Worm (Caenorhabditis elegans) whole organism, L3 larva: ENCODE data around the gene cpr-1.

Source experiments
- R02D3.7 ChIP-seq: fragments of 150-350 bp; optimal IDR thresholded peaks from 2 replicates; lab custom pipeline; 2014; ENCODE audit warnings: missing biosample characterization, missing genetic modification characterization
- ZK546.5 ChIP-seq: sonication (generic microtip); optimal IDR thresholded peaks from 2 replicates; lab custom pipeline; 2017; ENCODE audit warnings: missing biosample characterization, missing genetic modification characterization
- aly-2 ChIP-seq: fragments of 150-350 bp; optimal IDR thresholded peaks from 2 replicates; lab custom pipeline; 2014; ENCODE audit warnings: missing biosample characterization, missing genetic modification characterization
- ceh-16 ChIP-seq: sonication (generic microtip); optimal IDR thresholded peaks from 2 replicates; lab custom pipeline; 2017; ENCODE audit warnings: missing biosample characterization, missing genetic modification characterization
- ceh-9 ChIP-seq: sonication (generic microtip); optimal IDR thresholded peaks from 2 replicates; lab custom pipeline; 2018; ENCODE audit warnings: missing biosample characterization, missing genetic modification characterization
- elt-1 ChIP-seq: fragments of 150-350 bp; optimal IDR thresholded peaks from 2 replicates; lab custom pipeline; 2014; ENCODE audit warnings: missing biosample characterization, missing genetic modification characterization
- elt-2 ChIP-seq: sonication (generic microtip); optimal IDR thresholded peaks from 2 replicates; lab custom pipeline; 2016; ENCODE audit warnings: missing genetic modification reagents, mild to moderate bottlenecking, missing genetic modification characterization, missing compliant biosample characterization
- elt-3 ChIP-seq, 3 experiments: fragments of 150-350 bp in 1 of 3; sonication (generic microtip) in 2 of 3; optimal IDR thresholded peaks; 2 replicates in 2 of 3; 4 replicates in 1 of 3; lab custom pipeline; 2014 to 2017; ENCODE audit warnings: missing biosample characterization in 3 of 3, missing genetic modification characterization in 3 of 3
- eor-1 ChIP-seq, 2 experiments: fragments of 150-350 bp; optimal IDR thresholded peaks; 2 replicates each; lab custom pipeline; 2014 to 2018; ENCODE audit warnings: missing biosample characterization in 2 of 2, missing genetic modification characterization in 2 of 2
- fkh-10 ChIP-seq: sonication (generic microtip); optimal IDR thresholded peaks from 2 replicates; lab custom pipeline; 2017; ENCODE audit warnings: missing biosample characterization, missing genetic modification reagents, missing genetic modification characterization
- fkh-2 ChIP-seq: fragments of 150-350 bp; optimal IDR thresholded peaks from 2 replicates; lab custom pipeline; 2014; ENCODE audit warnings: missing biosample characterization, missing genetic modification reagents, missing genetic modification characterization
- hmg-11 ChIP-seq: sonication (generic microtip); optimal IDR thresholded peaks from 2 replicates; lab custom pipeline; 2016; ENCODE audit warnings: missing genetic modification characterization, missing compliant biosample characterization
- jun-1 ChIP-seq: fragments of 150-350 bp; optimal IDR thresholded peaks from 2 replicates; lab custom pipeline; 2014; ENCODE audit warnings: missing biosample characterization, missing genetic modification reagents, missing genetic modification characterization
- lin-15B ChIP-seq: fragments of 150-350 bp; optimal IDR thresholded peaks from 2 replicates; lab custom pipeline; 2014; ENCODE audit warnings: missing biosample characterization, missing genetic modification characterization
- lsy-12 ChIP-seq: sonication (generic microtip); optimal IDR thresholded peaks from 2 replicates; lab custom pipeline; 2016; ENCODE audit warnings: mild to moderate bottlenecking, missing genetic modification characterization, missing compliant biosample characterization
- mdl-1 ChIP-seq: fragments of 150-350 bp; optimal IDR thresholded peaks from 2 replicates; lab custom pipeline; 2014; ENCODE audit warnings: missing biosample characterization, missing genetic modification characterization
- nfya-1 ChIP-seq: sonication (generic microtip); optimal IDR thresholded peaks from 2 replicates; lab custom pipeline; 2017; ENCODE audit warnings: missing genetic modification characterization, mild to moderate bottlenecking, missing compliant biosample characterization, antibody characterized with exemption, moderate library complexity; ENCODE audit not compliant: insufficient read depth
- nhr-12 ChIP-seq: fragments of 150-350 bp; optimal IDR thresholded peaks from 2 replicates; lab custom pipeline; 2014; ENCODE audit warnings: missing biosample characterization, missing genetic modification characterization
- nhr-237 ChIP-seq: fragments of 150-350 bp; optimal IDR thresholded peaks from 2 replicates; lab custom pipeline; 2014; ENCODE audit warnings: missing biosample characterization, missing genetic modification characterization
- nhr-25 ChIP-seq: sonication (generic microtip); optimal IDR thresholded peaks from 2 replicates; lab custom pipeline; 2017; ENCODE audit warnings: missing biosample characterization, missing genetic modification characterization
- nhr-28 ChIP-seq: fragments of 150-350 bp; optimal IDR thresholded peaks from 2 replicates; lab custom pipeline; 2014; ENCODE audit warnings: missing biosample characterization, missing genetic modification characterization
- nhr-67 ChIP-seq: fragments of 150-350 bp; optimal IDR thresholded peaks from 2 replicates; lab custom pipeline; 2014; ENCODE audit warnings: missing biosample characterization, missing genetic modification characterization
- nhr-76 ChIP-seq: fragments of 150-350 bp; sonication (generic microtip); optimal IDR thresholded peaks from 5 replicates; lab custom pipeline; 2014; ENCODE audit warnings: missing biosample characterization, missing genetic modification characterization
- nhr-77 ChIP-seq: fragments of 150-350 bp; optimal IDR thresholded peaks from 2 replicates; lab custom pipeline; 2014; ENCODE audit warnings: missing biosample characterization, missing genetic modification characterization
- pha-4 ChIP-seq: fragments of 150-350 bp; optimal IDR thresholded peaks from 2 replicates; lab custom pipeline; 2014; ENCODE audit warnings: missing biosample characterization, missing genetic modification reagents, missing genetic modification characterization
- pqm-1 ChIP-seq: fragments of 150-350 bp; optimal IDR thresholded peaks from 2 replicates; lab custom pipeline; 2017; ENCODE audit warnings: missing biosample characterization, missing genetic modification characterization, inconsistent platforms
- sea-2 ChIP-seq: fragments of 150-350 bp; sonication (generic microtip); optimal IDR thresholded peaks from 4 replicates; lab custom pipeline; 2014; ENCODE audit warnings: missing biosample characterization, missing genetic modification reagents, missing genetic modification characterization
- skn-1 ChIP-seq: fragments of 150-350 bp; optimal IDR thresholded peaks from 2 replicates; lab custom pipeline; 2014; ENCODE audit warnings: missing biosample characterization, missing genetic modification characterization
- snpc-4 ChIP-seq: fragments of 150-350 bp; optimal IDR thresholded peaks from 2 replicates; lab custom pipeline; 2014; ENCODE audit warnings: missing biosample characterization, missing genetic modification characterization
- tbx-2 ChIP-seq: sonication (generic microtip); optimal IDR thresholded peaks from 2 replicates; lab custom pipeline; 2016; ENCODE audit warnings: mild to moderate bottlenecking, missing genetic modification characterization, missing compliant biosample characterization
- unc-62 ChIP-seq: fragments of 150-350 bp; sonication (generic microtip); optimal IDR thresholded peaks from 4 replicates; lab custom pipeline; 2014; ENCODE audit warnings: missing biosample characterization, missing genetic modification reagents, missing genetic modification characterization
- zag-1 ChIP-seq: fragments of 150-350 bp; optimal IDR thresholded peaks from 2 replicates; lab custom pipeline; 2014; ENCODE audit warnings: missing biosample characterization, missing genetic modification characterization
- ztf-4 ChIP-seq: fragments of 150-350 bp; optimal IDR thresholded peaks from 2 replicates; lab custom pipeline; 2014; ENCODE audit warnings: missing biosample characterization, missing genetic modification characterization

Gene cpr-1

DNA sequence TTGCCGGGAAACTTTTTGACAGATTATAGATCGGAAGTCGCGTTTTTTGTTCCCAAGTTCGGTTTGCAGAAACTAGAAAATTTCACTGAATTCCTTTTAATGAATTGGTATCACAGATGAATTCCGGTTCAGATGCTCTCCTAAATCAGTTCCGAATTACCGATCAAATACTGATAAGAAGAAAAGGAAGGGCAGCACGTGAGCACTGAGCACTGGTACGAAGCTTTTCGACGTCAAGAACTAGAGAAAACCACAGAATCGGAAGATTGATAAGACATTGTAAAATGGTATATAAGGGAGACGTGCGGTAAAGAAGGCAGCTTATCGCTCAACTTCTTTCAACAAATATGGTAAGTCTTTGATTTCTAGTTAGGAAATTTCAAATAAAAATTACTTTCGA lies at the start of gene cpr-1:
Gene cpr-1 (plus strand): TSS at position 319 of the 400 bp plus-strand sequence.
- peak; percentile 71 for TF ChIP-seq jun-1 (tag; lab: Kevin White, UChicago)
- TF ChIP-seq pha-4 (tag; lab: Kevin White, UChicago), result peak; percentile 21
- TF ChIP-seq eor-1 (tag; optimal IDR thresholded peaks at IDR 0.05; lab: Kevin White, UChicago), result no peak
- TF ChIP-seq pqm-1 (tag; lab: Kevin White, UChicago), result peak; percentile 86
- TF ChIP-seq elt-2 (tag; lab: Kevin White, UChicago), result peak; percentile 99

DNA sequence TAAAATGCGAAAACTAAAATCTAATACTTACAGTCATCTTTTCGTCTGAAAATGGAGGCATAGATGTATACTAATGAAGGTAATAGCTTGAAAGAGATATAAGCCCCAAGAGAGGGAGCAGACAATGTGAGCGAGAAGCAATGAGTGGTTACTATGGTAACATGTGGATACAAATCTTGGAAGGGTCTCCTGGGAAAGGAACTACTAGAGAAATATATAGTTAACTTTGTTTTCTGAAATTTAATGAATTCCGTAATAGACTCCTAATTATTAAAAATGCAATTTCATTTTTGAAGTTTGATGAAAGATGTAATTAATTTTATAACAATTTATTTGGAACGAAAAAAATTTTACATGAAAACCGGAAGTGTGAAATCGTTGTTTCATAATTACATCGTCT lies 48.0 kb upstream of the cpr-1 start, which contains the start of gene osm-6:
Gene osm-6 (minus strand): TSS at position 101 of the 400 bp plus-strand sequence.
- TF ChIP-seq nfya-1 (tag; lab: Kevin White, UChicago) (no peak), ZK546.5 (tag; lab: Kevin White, UChicago) (no peak), skn-1 (tag; lab: Kevin White, UChicago) (no peak), nhr-25 (tag; lab: Kevin White, UChicago) (no peak), lin-15B (tag; lab: Kevin White, UChicago) (no peak), nhr-12 (tag; lab: Kevin White, UChicago) (no peak), zag-1 (tag; lab: Kevin White, UChicago) (no peak), tbx-2 (tag; lab: Kevin White, UChicago) (no peak), fkh-2 (tag; lab: Kevin White, UChicago) (no peak), R02D3.7 (tag; lab: Kevin White, UChicago) (no peak), eor-1 (tag; optimal IDR thresholded peaks at IDR 0.05; lab: Kevin White, UChicago) (no peak), ceh-9 (tag; lab: Kevin White, UChicago) (no peak), hmg-11 (no peak), sea-2 (GFP tag; lab: Kevin White, UChicago) (no peak), nhr-28 (tag; lab: Kevin White, UChicago) (no peak), aly-2 (tag; lab: Kevin White, UChicago) (no peak), unc-62 (GFP tag; lab: Kevin White, UChicago) (no peak), fkh-10 (GFP tag; lab: Kevin White, UChicago) (no peak), nhr-77 (tag; lab: Kevin White, UChicago) (no peak)

DNA sequence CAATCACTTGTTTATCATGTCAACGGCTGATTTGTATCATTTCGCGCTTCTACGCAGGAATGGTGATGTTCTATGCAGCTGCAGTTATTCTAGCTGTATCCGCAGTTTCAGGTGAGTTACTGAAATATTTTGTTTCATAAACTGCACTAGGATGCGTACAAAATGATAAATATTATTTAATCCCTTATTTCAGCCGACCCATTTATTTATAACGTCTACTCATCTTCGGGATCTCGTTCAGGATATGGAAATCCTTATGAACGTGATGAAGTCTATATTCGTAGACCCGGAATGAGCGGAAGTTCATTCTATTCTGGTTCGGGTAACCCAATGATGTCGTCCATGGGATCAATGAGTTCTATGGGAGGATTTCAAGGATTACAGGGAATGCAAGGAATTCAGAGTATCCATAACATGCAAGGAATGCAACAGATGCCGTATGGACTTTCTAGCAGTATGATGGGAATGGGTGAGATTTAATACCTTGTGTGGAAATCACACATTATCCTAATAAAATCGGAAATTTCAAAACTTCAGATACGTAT lies 46.2 kb upstream of the cpr-1 start, which contains the start of gene F58H1.2:
Gene F58H1.2 (plus strand): TSS at position 51 of the 545 bp plus-strand sequence.
- TF ChIP-seq mdl-1 (tag; lab: Kevin White, UChicago) (no peak), nhr-76 (tag; lab: Kevin White, UChicago) (no peak), nhr-67 (tag; lab: Kevin White, UChicago) (no peak), nhr-77 (tag; lab: Kevin White, UChicago) (no peak), tbx-2 (tag; lab: Kevin White, UChicago) (no peak), lsy-12 (tag; lab: Kevin White, UChicago) (no peak), eor-1 (tag; optimal IDR thresholded peaks at IDR 0.05; lab: Kevin White, UChicago) (no peak), ztf-4 (no peak), elt-1 (no peak), zag-1 (tag; lab: Kevin White, UChicago) (no peak), elt-3 (tag; optimal IDR thresholded peaks at IDR 0.05; lab: Kevin White, UChicago) (no peak), pha-4 (tag; lab: Kevin White, UChicago) (no peak), nhr-12 (tag; lab: Kevin White, UChicago) (no peak), ceh-16 (tag; lab: Kevin White, UChicago) (no peak), skn-1 (tag; lab: Kevin White, UChicago) (no peak), snpc-4 (tag; lab: Kevin White, UChicago) (no peak)

DNA sequence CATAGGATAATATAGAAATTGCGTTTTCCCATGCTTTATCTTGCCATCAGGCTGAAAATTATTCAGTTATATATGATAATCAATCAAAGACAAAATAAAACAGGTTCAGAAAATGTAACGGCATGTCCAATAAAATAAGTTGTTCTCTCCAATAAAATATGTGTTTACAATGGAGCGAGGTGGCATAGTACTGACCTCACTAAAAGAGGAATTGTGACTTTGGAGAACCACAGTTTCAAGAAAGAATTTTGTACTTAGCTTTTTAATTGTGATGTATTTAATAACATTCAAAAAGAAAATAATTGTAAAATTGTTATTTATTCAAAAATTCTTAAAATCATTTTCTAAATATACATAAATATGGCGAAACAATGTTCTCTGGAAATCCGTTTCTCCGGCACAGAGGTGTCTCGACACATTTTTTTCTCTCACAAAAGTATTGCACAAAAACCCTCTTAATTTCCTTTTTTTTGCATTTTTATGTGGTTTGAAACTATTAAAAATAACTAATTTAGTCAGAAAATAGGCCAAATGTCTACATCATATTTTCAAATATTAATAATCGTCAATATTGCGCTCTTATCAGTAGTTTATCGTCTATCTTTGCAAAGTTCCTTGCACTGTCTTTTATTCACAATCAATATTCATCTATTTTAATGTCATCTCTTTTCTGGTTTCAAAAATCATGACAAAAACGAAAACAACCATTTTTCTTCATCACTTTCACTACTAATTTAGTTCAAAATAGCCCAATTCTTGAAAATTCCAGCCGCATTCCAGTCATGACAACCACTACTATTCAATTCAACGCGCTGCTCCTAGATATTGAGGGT lies 41.9 kb upstream of the cpr-1 start, which contains the start of the genes aman-2 and F58H1.3:
Gene aman-2 (minus strand): TSS at position 51 of the 833 bp plus-strand sequence.
Gene F58H1.3 (plus strand): TSS at position 783 of the 833 bp plus-strand sequence.
- TF ChIP-seq nfya-1 (tag; lab: Kevin White, UChicago) (peak; percentile 57), elt-2 (tag; lab: Kevin White, UChicago) (peak; percentile 21), fkh-2 (tag; lab: Kevin White, UChicago) (no peak), hmg-11 (peak; percentile 36), nhr-237 (tag; lab: Kevin White, UChicago) (no peak), ceh-9 (tag; lab: Kevin White, UChicago) (no peak), lin-15B (tag; lab: Kevin White, UChicago) (peak; percentile 55), pha-4 (tag; lab: Kevin White, UChicago) (peak; percentile 71)
- TF ChIP-seq, all 47 proteins: peak for 5
